Worm (Caenorhabditis elegans) whole organism, late embryonic: ENCODE measurements around the gene srz-24.
A peak's percentile ranks its signal among the peaks of the same experiment; 100 is the strongest.

Source experiments
- C08G9.2 ChIP-seq: sonication (generic microtip); optimal IDR thresholded peaks from 2 replicates; lab custom pipeline; 2016; ENCODE audit warnings: mild to moderate bottlenecking, missing genetic modification characterization, moderate library complexity, missing compliant biosample characterization
- F13H6.1 ChIP-seq: sonication (generic microtip); optimal IDR thresholded peaks from 2 replicates; lab custom pipeline; 2016; ENCODE audit warnings: missing genetic modification characterization, missing compliant biosample characterization
- K02D7.2 ChIP-seq: sonication (generic microtip); optimal IDR thresholded peaks from 2 replicates; lab custom pipeline; 2017; ENCODE audit warnings: mild to moderate bottlenecking, missing genetic modification characterization, missing compliant biosample characterization
- T23F11.4 ChIP-seq: fragments of 200-800 bp; sonication (Bioruptor generic); optimal IDR thresholded peaks from 2 replicates; lab custom pipeline; 2018; ENCODE audit warnings: mild to moderate bottlenecking, missing genetic modification characterization, missing compliant biosample characterization
- Y22D7AL.16 ChIP-seq: sonication (generic microtip); optimal IDR thresholded peaks from 2 replicates; lab custom pipeline; 2016; ENCODE audit warnings: missing genetic modification characterization, missing compliant biosample characterization
- ceh-14 ChIP-seq: sonication (generic microtip); optimal IDR thresholded peaks from 2 replicates; lab custom pipeline; 2016; ENCODE audit warnings: missing genotype, missing genetic modification characterization, missing compliant biosample characterization
- ceh-19 ChIP-seq: fragments of 200-800 bp; sonication (Bioruptor generic); optimal IDR thresholded peaks from 2 replicates; lab custom pipeline; 2018; ENCODE audit warnings: mild to moderate bottlenecking, missing genetic modification characterization, missing compliant biosample characterization
- ceh-2 ChIP-seq: sonication (generic microtip); optimal IDR thresholded peaks from 2 replicates; lab custom pipeline; 2016; ENCODE audit warnings: missing genotype, missing genetic modification characterization, missing compliant biosample characterization
- ceh-24 ChIP-seq: sonication (generic microtip); optimal IDR thresholded peaks from 2 replicates; lab custom pipeline; 2016; ENCODE audit warnings: mild to moderate bottlenecking, missing genetic modification characterization, missing compliant biosample characterization
- ceh-34 ChIP-seq: sonication (generic microtip); optimal IDR thresholded peaks from 2 replicates; lab custom pipeline; 2016; ENCODE audit warnings: mild to moderate bottlenecking, missing genetic modification characterization, missing compliant biosample characterization
- ceh-45 ChIP-seq: fragments of 200-800 bp; sonication (Bioruptor generic); IDR thresholded peaks from 2 replicates; pipeline ENCODE4 v1.3.6; 2022; ENCODE audit warnings: missing genetic modification reagents, missing genetic modification characterization, missing compliant biosample characterization
- ceh-9 ChIP-seq: sonication (generic microtip); optimal IDR thresholded peaks from 2 replicates; lab custom pipeline; 2016; ENCODE audit warnings: mild to moderate bottlenecking, missing genetic modification characterization, inconsistent platforms, missing compliant biosample characterization
- che-1 ChIP-seq: sonication (generic microtip); optimal IDR thresholded peaks from 2 replicates; lab custom pipeline; 2016; ENCODE audit warnings: mild to moderate bottlenecking, missing genetic modification characterization, missing compliant biosample characterization
- ets-4 ChIP-seq: sonication (generic microtip); optimal IDR thresholded peaks from 2 replicates; lab custom pipeline; 2016; ENCODE audit warnings: missing genetic modification characterization, missing compliant biosample characterization
- fkh-10 ChIP-seq: fragments of 150-350 bp; optimal IDR thresholded peaks from 2 replicates; lab custom pipeline; 2014; ENCODE audit warnings: missing biosample characterization, missing genetic modification reagents, missing genetic modification characterization
- fkh-6 ChIP-seq: sonication (generic microtip); optimal IDR thresholded peaks from 2 replicates; lab custom pipeline; 2016; ENCODE audit warnings: missing genetic modification characterization, missing compliant biosample characterization
- gmeb-2 ChIP-seq: sonication (generic microtip); optimal IDR thresholded peaks from 2 replicates; lab custom pipeline; 2016; ENCODE audit warnings: missing genetic modification characterization, inconsistent platforms, missing compliant biosample characterization
- lim-6 ChIP-seq: sonication (generic microtip); optimal IDR thresholded peaks from 2 replicates; lab custom pipeline; 2016; ENCODE audit warnings: missing genetic modification characterization, missing compliant biosample characterization
- lin-11 ChIP-seq: fragments of 200-800 bp; sonication (Bioruptor generic); optimal IDR thresholded peaks from 2 replicates; lab custom pipeline; 2018; ENCODE audit warnings: mild to moderate bottlenecking, missing genetic modification characterization, missing compliant biosample characterization
- madf-2 ChIP-seq: sonication (generic microtip); optimal IDR thresholded peaks from 2 replicates; lab custom pipeline; 2017; ENCODE audit warnings: missing genetic modification characterization, missing compliant biosample characterization
- mec-3 ChIP-seq: sonication (generic microtip); optimal IDR thresholded peaks from 2 replicates; lab custom pipeline; 2016; ENCODE audit warnings: borderline replicate concordance, missing genetic modification characterization, missing compliant biosample characterization
- nhr-232 ChIP-seq: sonication (generic microtip); optimal IDR thresholded peaks from 2 replicates; lab custom pipeline; 2016; ENCODE audit warnings: missing genetic modification characterization, missing compliant biosample characterization
- npax-4 ChIP-seq: sonication (generic microtip); optimal IDR thresholded peaks from 2 replicates; lab custom pipeline; 2016; ENCODE audit warnings: missing genetic modification characterization, missing compliant biosample characterization
- pag-3 ChIP-seq: sonication (generic microtip); optimal IDR thresholded peaks from 2 replicates; lab custom pipeline; 2016; ENCODE audit warnings: missing compliant biosample characterization, missing genetic modification characterization, borderline replicate concordance
- pha-2 ChIP-seq: sonication (generic microtip); optimal IDR thresholded peaks from 2 replicates; lab custom pipeline; 2017; ENCODE audit warnings: mild to moderate bottlenecking, missing genetic modification characterization, missing compliant biosample characterization
- ref-2 ChIP-seq: sonication (generic microtip); optimal IDR thresholded peaks from 2 replicates; lab custom pipeline; 2016; ENCODE audit warnings: missing genetic modification characterization, missing compliant biosample characterization
- rnt-1 ChIP-seq: sonication (generic microtip); optimal IDR thresholded peaks from 2 replicates; lab custom pipeline; 2016; ENCODE audit warnings: missing genetic modification characterization, missing compliant biosample characterization
- sdc-2 ChIP-seq: sonication (generic microtip); optimal IDR thresholded peaks from 2 replicates; lab custom pipeline; 2016; ENCODE audit warnings: missing genotype, missing genetic modification characterization, missing compliant biosample characterization
- sox-2 ChIP-seq: fragments of 200-800 bp; sonication (Bioruptor generic); IDR thresholded peaks from 2 replicates; pipeline ENCODE4 v1.3.6; 2022; ENCODE audit warnings: missing genetic modification reagents, missing genetic modification characterization, missing compliant biosample characterization
- sox-4 ChIP-seq: sonication (generic microtip); optimal IDR thresholded peaks from 2 replicates; lab custom pipeline; 2017; ENCODE audit warnings: mild to moderate bottlenecking, missing genetic modification characterization, inconsistent platforms, missing compliant biosample characterization
- syd-9 ChIP-seq: sonication (generic microtip); optimal IDR thresholded peaks from 2 replicates; lab custom pipeline; 2016; ENCODE audit warnings: mild to moderate bottlenecking, missing genetic modification characterization, moderate library complexity, missing compliant biosample characterization
- tbx-2 ChIP-seq: sonication (generic microtip); optimal IDR thresholded peaks from 2 replicates; lab custom pipeline; 2016; ENCODE audit warnings: missing genetic modification characterization, missing compliant biosample characterization
- tbx-7 ChIP-seq: sonication (generic microtip); optimal IDR thresholded peaks from 2 replicates; lab custom pipeline; 2016; ENCODE audit warnings: missing genotype, missing genetic modification characterization, missing compliant biosample characterization
- ttx-3 ChIP-seq: sonication (generic microtip); optimal IDR thresholded peaks from 2 replicates; lab custom pipeline; 2016; ENCODE audit warnings: missing genetic modification reagents, missing genetic modification characterization, missing compliant biosample characterization
- zip-5 ChIP-seq: sonication (generic microtip); optimal IDR thresholded peaks from 2 replicates; lab custom pipeline; 2016; ENCODE audit warnings: missing genetic modification characterization, missing compliant biosample characterization

Gene srz-24

ce11 chrIV:4996956-4997355 lies 16.0 kb upstream of the srz-24 start:
- TF ChIP-seq nhr-232 (tag; lab: Kevin White, UChicago) (no peak), K02D7.2 (tag; lab: Kevin White, UChicago) (no peak), ceh-34 (no peak), F13H6.1 (no peak), ref-2 (tag; lab: Kevin White, UChicago) (peak; percentile 4), ceh-2 (no peak)

ce11 chrIV:4995842-4996241 lies 14.9 kb upstream of the srz-24 start, which contains the start of gene ssq-2:
ssq-2 (plus strand) TSS chrIV:4996142.
- no peak for TF ChIP-seq ttx-3
- TF ChIP-seq lin-11: no peak
- no peak for TF ChIP-seq K02D7.2 (tag; lab: Kevin White, UChicago)
- no peak for TF ChIP-seq lim-6 (tag; lab: Kevin White, UChicago)
- no peak for TF ChIP-seq ceh-19
- no peak for TF ChIP-seq ceh-9 (tag; lab: Kevin White, UChicago)

ce11 chrIV:4993128-4993527 lies 12.2 kb upstream of the srz-24 start:
- TF ChIP-seq madf-2 (tag; lab: Kevin White, UChicago) (no peak), syd-9 (tag; lab: Kevin White, UChicago) (no peak), sdc-2 (tag; lab: Kevin White, UChicago) (no peak)

ce11 chrIV:4992089-4992488 lies 11.2 kb upstream of the srz-24 start, which contains the start of gene str-162:
str-162 (plus strand) TSS chrIV:4992389.
- TF ChIP-seq pha-2 (tag; lab: Kevin White, UChicago) (no peak), nhr-232 (tag; lab: Kevin White, UChicago) (no peak), sox-2 (GFP tag; lab: Robert Waterston, UW) (no peak), fkh-10 (GFP tag; lab: Kevin White, UChicago) (no peak), lim-6 (tag; lab: Kevin White, UChicago) (no peak), ceh-45 (GFP tag; lab: Robert Waterston, UW) (no peak), che-1 (tag; lab: Kevin White, UChicago) (no peak), mec-3 (tag; lab: Kevin White, UChicago) (no peak), ceh-24 (tag; lab: Kevin White, UChicago) (no peak), ref-2 (tag; lab: Kevin White, UChicago) (no peak), C08G9.2 (tag; lab: Kevin White, UChicago) (no peak)
- TF ChIP-seq, all 69 proteins: peak for 0

ce11 chrIV:4988531-4988930 lies 7.6 kb upstream of the srz-24 start, which contains the start of gene E03H12.7:
E03H12.7 (minus strand) TSS chrIV:4988631.
- no peak for TF ChIP-seq syd-9 (tag; lab: Kevin White, UChicago)
- no peak for TF ChIP-seq ets-4
- TF ChIP-seq tbx-7: no peak
- no peak for TF ChIP-seq sox-4 (tag; lab: Kevin White, UChicago)
- no peak for TF ChIP-seq tbx-2 (tag; lab: Kevin White, UChicago)
- no peak for TF ChIP-seq gmeb-2
- no peak for TF ChIP-seq T23F11.4 (GFP tag; lab: Kevin White, UChicago)
- no peak for TF ChIP-seq npax-4
- TF ChIP-seq Y22D7AL.16 (tag; lab: Kevin White, UChicago): no peak
- TF ChIP-seq fkh-6 (tag; lab: Kevin White, UChicago): no peak
- TF ChIP-seq lim-6 (tag; lab: Kevin White, UChicago): no peak
- no peak for TF ChIP-seq zip-5 (tag; lab: Kevin White, UChicago)
- no peak for TF ChIP-seq ceh-14 (tag; lab: Kevin White, UChicago)
- TF ChIP-seq pag-3: no peak
- no peak for TF ChIP-seq pha-2 (tag; lab: Kevin White, UChicago)
- no peak for TF ChIP-seq ceh-24 (tag; lab: Kevin White, UChicago)
- TF ChIP-seq madf-2 (tag; lab: Kevin White, UChicago): no peak
- TF ChIP-seq rnt-1 (tag; lab: Kevin White, UChicago): no peak
